Worm (Caenorhabditis elegans) whole organism, L3 larva: ENCODE data around the gene tpi-1.

Source experiments
- aly-2 ChIP-seq: fragments of 150-350 bp; optimal IDR thresholded peaks from 2 replicates; lab custom pipeline; 2014; ENCODE audit warnings: missing biosample characterization, missing genetic modification characterization
- ceh-82 ChIP-seq: fragments of 150-350 bp; optimal IDR thresholded peaks from 2 replicates; lab custom pipeline; 2014; ENCODE audit warnings: missing biosample characterization, missing genetic modification characterization
- elt-3 ChIP-seq, 3 experiments: fragments of 150-350 bp in 1 of 3; sonication (generic microtip) in 2 of 3; optimal IDR thresholded peaks; 2 replicates in 2 of 3; 4 replicates in 1 of 3; lab custom pipeline; 2014 to 2017; ENCODE audit warnings: missing biosample characterization in 3 of 3, missing genetic modification characterization in 3 of 3
- lin-15B ChIP-seq: fragments of 150-350 bp; optimal IDR thresholded peaks from 2 replicates; lab custom pipeline; 2014; ENCODE audit warnings: missing biosample characterization, missing genetic modification characterization
- nhr-23 ChIP-seq: fragments of 150-350 bp; optimal IDR thresholded peaks from 2 replicates; lab custom pipeline; 2014; ENCODE audit warnings: missing biosample characterization, missing genetic modification reagents, missing genetic modification characterization
- nhr-237 ChIP-seq: fragments of 150-350 bp; optimal IDR thresholded peaks from 2 replicates; lab custom pipeline; 2014; ENCODE audit warnings: missing biosample characterization, missing genetic modification characterization
- pha-4 ChIP-seq: fragments of 150-350 bp; optimal IDR thresholded peaks from 2 replicates; lab custom pipeline; 2014; ENCODE audit warnings: missing biosample characterization, missing genetic modification reagents, missing genetic modification characterization
- zag-1 ChIP-seq: fragments of 150-350 bp; optimal IDR thresholded peaks from 2 replicates; lab custom pipeline; 2014; ENCODE audit warnings: missing biosample characterization, missing genetic modification characterization

- no peak for TF ChIP-seq nhr-23 (tag; lab: Kevin White, UChicago)
- TF ChIP-seq ceh-82 (tag; lab: Kevin White, UChicago): no peak
- TF ChIP-seq pha-4 (tag; lab: Kevin White, UChicago): no peak
- no peak for TF ChIP-seq zag-1 (tag; lab: Kevin White, UChicago)
- TF ChIP-seq aly-2 (tag; lab: Kevin White, UChicago): no peak
- TF ChIP-seq lin-15B (tag; lab: Kevin White, UChicago): no peak
- TF ChIP-seq nhr-237 (tag; lab: Kevin White, UChicago): no peak
- no peak for TF ChIP-seq elt-3 (tag; optimal IDR thresholded peaks at IDR 0.05; lab: Kevin White, UChicago)
These were observed 19.4 kb upstream of the tpi-1 start for ce11 chrII:12058298-12058697.
